Worm (Caenorhabditis elegans) whole organism, dauer: Measurements from ENCODE around the gene cnc-6.

Source experiments
- unc-62 ChIP-seq: sonication (generic microtip); optimal IDR thresholded peaks from 2 replicates; lab custom pipeline; 2017; ENCODE audit warnings: missing biosample characterization, missing genetic modification reagents, missing genetic modification characterization

cnc-6 gene

DNA sequence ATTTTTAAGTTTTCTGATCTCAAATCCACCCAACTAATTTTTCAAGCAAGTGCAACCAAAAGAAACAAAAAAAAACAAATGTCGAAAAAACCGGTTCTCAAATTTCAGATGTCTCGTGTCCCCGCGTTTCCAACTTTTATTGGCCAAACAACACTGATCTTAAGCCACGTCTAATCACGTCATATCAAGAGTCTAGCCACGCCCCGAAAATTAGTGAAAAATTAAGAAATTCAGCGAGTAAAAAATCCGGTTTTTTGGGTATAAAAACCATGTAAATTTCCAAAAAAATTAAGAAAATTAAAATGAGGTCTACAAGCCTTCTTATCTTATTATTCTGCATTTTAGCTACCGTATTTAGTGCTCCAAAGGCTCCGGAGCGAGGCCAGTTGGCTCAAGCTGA lies at the start of gene cnc-6:
cnc-6 (plus strand) TSS at position 301 of the 400 bp plus-strand sequence.
- TF ChIP-seq unc-62 (GFP tag; lab: Kevin White, UChicago), result no peak

DNA sequence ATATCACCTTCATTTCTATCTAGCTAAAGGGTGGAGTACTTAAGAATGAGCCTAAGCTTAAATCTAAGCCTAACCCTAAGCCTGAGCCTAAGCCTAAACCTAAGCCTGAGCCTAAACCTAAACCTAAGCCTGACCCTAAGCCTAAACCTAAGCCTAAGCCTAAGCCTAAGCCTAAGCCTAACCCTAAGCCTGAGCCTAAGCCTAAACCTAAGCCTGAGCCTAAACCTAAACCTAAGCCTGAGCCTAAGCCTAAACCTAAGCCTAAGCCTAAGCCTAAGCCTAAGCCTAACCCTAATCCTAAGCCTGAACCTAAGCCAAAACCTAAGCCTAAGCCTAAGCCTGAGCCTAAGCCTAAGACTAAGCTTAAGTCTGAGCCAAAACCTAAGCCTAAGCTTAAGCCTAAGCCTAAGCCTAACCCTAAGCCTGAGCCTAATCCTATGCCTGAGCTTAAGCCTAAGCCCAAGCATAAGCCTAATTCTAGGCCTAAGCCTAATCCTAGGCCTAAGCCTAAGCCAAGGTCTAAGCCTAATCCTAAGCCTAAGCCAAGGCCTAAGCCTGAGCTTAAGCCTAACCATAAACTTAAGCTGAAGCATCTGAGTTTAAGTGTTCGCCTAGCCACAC lies 49.2 kb upstream of the cnc-6 start:
- no peak for TF ChIP-seq unc-62 (GFP tag; lab: Kevin White, UChicago)

DNA sequence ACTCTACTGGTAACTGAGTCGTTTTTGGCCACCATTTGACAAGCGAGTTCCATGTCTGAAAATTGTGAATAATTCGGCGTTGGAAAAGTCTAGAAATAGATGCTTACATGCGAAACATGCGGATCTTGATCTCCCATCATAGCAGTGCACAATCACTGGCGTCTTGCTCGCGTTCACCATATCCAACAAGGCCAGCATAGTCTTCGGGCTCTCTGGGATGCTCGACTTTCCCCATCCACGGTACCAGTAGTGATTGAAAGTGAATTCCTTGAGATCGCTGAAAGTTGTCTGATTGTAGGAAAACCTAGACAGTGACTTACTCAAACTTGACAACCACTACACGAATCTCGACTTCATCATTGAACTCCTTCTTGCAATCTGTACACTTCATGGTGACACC lies 45.5 kb upstream of the cnc-6 start:
- no peak for TF ChIP-seq unc-62 (GFP tag; lab: Kevin White, UChicago)

DNA sequence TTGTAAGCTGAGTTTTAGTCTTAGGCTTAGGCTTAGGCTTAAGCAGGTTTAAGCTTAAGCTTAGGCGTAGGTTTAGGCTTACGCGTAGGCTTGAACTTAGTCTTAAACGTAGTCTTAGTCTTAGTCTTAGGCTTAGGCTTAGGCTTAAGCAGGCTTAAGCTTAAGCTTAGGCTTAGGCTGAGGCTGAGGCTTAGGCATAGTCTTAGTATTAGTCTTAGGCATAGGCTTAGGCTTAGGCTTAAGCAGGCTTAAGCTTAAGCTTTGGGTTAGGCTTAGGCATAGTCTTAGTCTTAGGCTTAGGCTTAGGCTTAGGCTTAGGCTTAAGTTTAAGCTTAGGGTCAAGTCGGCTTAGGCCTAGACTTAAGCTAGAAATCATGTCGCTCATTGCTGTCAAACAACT lies 44.5 kb upstream of the cnc-6 start:
- TF ChIP-seq unc-62 (GFP tag; lab: Kevin White, UChicago), result no peak

DNA sequence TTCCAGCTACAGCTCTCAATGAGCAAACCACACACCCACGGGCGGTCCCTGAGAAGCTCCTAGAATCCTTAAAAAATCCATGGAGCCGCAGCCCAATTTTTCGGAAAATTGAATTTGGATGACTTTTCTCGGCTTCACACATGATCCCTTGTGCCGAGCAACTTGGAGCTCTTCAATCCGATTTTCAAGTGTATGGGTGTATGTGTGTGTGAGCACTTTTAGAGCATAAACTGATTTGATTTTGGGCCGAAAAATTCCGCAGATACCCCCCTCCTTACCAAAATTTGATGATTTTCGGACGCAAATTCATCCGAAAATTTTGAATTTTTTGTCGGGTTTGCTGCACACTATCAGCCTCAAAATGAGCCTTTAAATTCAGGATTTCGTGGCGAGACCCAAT lies 31.5 kb upstream of the cnc-6 start:
- TF ChIP-seq unc-62 (GFP tag; lab: Kevin White, UChicago), result no peak

DNA sequence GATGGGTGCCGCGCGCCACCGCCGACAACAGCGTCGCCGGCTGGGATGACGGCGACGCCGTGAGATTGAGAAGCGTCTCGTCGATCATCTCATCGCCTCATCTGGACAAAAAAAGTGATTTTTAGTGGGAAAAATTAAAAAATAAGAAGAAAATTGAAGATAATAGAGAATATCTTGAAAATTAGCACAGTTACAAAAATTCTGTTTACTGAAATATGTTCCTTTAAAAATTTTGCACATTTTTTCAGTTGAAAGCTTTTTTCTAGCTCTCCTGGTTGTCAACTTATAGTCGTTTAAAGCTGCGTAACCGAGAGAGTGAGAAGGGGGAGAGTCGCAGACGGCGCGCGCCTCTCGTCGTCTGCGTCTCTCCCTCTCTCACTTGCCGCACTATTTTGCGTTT lies 30.3 kb upstream of the cnc-6 start, which contains the start of gene ser-4:
ser-4 (minus strand) TSS at position 101 of the 400 bp plus-strand sequence.
- TF ChIP-seq unc-62 (GFP tag; lab: Kevin White, UChicago), result no peak

DNA sequence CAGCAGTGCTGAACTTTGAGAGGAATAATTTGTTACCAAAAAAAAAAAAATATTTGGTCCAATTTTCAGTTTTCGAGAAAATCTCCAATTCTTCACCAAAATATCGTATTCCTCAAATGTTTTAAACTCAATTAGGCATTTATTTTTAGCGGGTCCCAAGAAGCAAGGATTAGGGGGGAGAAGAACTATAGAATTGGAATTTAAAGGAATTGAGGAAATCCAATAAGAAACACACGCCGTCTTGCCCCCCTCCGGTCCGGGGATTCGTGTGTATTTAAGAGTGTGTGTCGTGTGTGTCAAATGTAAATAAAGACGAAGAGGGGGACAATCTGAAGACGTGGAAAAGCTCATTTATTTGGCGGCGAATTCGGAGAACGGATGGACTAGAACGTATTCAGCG lies 29.9 kb upstream of the cnc-6 start:
- TF ChIP-seq unc-62 (GFP tag; lab: Kevin White, UChicago), result no peak

DNA sequence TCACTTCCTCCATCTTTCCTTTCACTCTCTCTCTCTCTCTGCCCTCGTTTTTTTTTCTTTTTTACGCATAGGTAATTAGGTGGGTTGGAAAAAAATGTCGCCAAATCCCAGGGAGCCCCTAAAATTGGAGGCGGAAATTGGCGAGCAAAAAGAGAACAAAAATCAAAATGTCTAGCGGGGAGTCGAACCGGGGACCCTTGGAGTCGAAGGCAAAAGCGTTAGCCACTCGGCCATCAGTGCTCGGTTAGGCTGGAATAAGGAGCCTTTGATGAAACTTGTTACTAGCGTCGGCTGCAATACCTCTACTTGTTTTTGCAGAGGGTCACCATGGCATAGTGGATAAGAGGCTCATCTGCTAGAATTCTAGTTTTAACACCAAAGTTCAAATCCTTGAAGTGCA lies 20.2 kb upstream of the cnc-6 start:
- TF ChIP-seq unc-62 (GFP tag; lab: Kevin White, UChicago), result no peak

DNA sequence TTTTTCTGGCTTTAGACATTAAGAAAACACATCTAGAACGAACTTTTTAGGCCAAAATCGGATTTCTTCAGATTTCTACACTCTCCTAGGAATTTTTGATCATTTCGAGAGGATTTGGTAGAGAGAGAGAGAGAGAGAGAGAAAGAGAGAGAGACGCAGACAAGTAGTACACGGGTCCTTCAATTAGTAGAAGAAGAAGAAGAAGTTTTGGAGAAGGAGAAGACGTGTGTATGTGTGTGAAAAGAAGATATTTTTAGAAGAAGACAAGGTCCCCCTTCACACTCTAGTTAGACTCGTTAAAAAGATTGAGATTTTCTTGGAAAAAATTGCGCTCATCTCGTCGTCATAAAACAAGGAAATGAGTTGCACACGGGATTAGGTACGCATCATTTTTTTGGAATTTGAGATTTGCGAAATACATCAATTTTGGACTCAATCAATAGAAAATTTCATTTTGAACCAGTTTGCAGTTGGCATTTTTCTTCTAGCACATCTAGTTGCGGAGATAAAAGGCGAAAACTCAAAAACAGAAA lies 19.8 kb upstream of the cnc-6 start:
- no peak for TF ChIP-seq unc-62 (GFP tag; lab: Kevin White, UChicago)

DNA sequence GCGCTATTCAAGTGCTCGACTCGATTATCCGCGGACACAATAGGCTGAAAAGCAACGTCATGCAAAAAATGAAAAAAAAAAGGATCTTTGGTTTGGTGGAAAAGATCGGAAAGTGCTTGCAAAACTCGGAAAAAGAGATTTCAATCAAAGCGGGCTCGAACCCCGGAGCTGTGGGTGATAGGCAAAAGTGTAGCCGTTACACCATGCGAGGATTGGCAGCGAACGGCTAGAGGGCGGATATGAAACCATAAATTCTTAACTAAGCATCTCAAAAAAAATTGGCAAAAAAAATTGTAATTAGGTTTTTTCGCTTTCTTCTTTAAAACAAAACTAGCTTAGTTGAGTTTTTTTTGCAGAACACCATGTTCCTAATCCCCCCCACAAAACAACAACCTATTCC lies 18.8 kb upstream of the cnc-6 start:
- no peak for TF ChIP-seq unc-62 (GFP tag; lab: Kevin White, UChicago)

DNA sequence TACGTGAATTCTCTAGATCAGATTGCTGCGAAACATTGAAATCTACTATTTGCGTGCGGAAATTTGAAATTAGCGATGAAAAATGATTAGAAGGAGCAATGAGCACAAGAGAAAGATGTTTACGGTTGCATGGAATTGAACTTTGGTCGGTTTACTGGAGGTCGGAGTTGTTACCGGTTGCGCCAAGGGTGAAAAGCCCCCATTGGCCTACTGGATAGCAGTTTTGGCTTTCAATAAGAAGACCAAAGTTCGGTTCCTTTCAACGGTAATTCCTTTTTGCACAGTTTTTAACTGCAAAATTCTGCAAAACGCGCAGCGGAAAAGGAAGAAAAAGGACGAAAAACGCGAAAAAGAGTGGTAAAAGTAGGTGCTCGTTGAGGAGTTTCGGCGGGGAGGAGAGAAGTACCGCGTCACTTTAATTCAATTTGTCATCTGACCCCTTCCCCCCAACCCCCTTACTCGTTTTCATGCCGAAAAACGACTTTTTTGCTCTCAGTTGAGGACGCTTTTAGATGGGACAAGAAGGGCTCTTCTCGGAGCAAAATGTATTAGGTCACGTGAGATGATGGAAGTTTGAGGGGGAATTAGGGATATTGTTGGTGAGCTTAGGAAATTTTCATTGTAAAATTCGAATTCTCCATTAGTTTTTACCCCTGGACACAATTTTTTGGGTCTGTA lies 17.7 kb upstream of the cnc-6 start:
- TF ChIP-seq unc-62 (GFP tag; lab: Kevin White, UChicago), result no peak

DNA sequence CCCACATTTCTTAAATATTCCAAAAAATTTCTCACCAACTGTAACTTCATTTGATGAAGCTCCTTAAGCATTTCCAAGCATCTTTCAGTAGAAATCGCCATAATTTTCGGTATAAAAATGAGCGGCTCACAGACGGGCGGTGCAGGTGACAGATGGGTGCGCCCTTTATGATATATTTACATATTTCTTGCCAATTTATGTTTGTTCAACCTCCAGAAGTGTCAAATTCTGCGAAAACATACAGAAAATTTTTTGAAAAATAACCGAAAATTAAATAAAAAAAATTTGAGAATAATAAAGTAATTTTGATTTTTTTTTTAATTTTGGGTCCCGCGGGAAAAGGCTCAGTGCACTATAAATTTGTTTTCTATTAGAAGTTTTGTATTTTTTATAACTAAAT lies 8.5 kb upstream of the cnc-6 start, which contains the start of gene Y46E12A.3:
Y46E12A.3 (minus strand) TSS at position 101 of the 400 bp plus-strand sequence.
- no peak for TF ChIP-seq unc-62 (GFP tag; lab: Kevin White, UChicago)

DNA sequence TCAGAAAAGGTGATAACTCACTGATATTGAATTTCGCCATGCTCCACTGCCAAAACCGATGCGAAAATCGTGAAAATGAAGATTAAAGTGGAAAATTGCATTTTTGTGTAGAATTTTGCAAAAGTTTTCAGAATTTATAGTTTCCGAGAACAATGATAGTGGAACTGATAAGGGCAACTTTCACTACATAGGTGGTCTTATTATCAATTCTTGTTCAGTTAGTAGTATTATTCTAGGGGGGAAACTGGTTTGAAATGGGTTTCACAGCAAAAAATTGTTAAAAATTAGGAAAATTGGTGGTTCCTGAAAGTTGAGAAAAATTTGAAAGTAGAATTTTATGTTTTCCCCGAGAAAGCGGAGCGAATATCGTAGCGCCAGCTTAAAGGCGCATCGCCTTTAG lies 5.2 kb upstream of the cnc-6 start, which contains the start of gene Y46E12A.5:
Y46E12A.5 (minus strand) TSS at position 101 of the 400 bp plus-strand sequence.
- no peak for TF ChIP-seq unc-62 (GFP tag; lab: Kevin White, UChicago)

DNA sequence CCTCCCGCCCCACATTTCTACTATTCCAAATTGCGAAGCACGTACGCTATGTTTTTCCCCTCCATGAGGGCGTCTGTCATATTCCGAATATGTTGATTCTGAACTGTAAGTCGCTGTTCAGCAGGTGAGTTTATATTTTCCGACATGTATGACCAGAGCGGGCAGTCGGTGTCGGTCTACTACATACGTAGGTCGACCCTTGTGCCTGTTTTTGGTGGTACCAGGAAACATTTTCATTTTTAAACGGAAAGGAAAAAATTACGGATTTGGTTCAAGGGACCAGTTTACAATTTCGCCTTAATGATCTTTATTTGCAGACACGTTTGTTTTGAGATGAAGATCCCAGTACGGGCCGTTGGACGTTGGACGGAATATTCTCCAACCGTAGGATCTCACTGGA lies 4.7 kb upstream of the cnc-6 start, which contains the start of gene Y46E12A.2:
Y46E12A.2 (plus strand) TSS at position 301 of the 400 bp plus-strand sequence.
- no peak for TF ChIP-seq unc-62 (GFP tag; lab: Kevin White, UChicago)

DNA sequence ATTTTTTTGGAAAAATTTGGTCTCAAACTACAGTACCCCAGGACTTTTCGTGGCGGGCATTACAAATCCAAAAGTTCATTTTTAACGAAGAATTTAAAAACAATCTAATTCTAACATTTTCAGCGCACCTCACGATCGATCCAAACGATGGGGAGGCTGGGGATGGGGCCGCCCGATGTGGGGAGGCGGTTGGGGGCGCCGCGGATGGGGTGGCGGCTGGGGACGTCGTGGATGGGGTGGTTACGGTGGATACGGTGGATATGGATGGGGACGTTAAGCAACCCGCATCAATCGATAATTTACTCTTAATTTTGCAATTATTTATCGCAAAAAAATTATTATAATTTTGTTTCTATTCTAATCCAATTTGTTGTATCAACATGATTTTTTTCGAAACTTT lies 1.1 kb downstream of the cnc-6 start:
- TF ChIP-seq unc-62 (GFP tag; lab: Kevin White, UChicago), result no peak

DNA sequence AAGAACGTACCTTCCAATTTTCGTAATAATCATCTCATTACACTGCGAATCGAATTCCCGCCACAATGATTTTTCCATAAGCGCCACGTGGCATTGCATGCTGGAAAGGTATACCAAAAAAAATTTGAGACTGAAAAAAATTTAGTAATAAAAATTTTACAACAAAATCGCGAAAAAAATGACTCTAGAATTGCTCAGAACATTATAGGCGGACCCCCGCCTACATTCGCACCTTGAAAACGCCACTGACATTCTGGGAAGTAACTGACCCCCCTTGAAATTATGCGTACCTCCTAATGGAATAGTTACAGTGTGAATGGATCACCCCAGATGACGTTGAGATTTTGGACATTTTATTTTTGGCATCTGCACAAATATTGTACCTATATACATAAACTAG lies 6.7 kb downstream of the cnc-6 start, which contains the start of gene tbx-43:
tbx-43 (minus strand) TSS at position 101 of the 400 bp plus-strand sequence.
- TF ChIP-seq unc-62 (GFP tag; lab: Kevin White, UChicago), result no peak
